Worm (Caenorhabditis elegans): ENCODE measurements around the gene lpr-5.

Gene lpr-5

DNA sequence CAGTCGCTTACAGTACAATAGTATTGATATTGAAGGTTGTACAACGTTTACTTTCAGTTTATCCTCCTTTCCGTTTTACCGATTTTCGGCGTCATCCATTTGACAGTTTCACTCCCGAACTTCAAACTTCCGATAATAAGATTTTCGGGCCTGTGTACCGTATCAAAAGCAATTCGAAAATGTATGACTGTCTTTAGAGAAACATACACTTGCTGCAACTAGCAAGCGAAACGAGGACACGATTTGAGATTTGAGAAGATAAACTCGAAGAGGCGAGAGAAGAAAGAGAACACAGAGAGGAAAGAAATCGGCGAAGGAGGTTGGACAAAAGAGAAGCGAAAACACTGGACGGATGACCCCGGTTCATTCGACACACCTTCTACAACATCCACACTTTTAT lies at the start of gene lpr-5:
TSS of gene lpr-5 (plus strand) at position 220 of the 400 bp plus-strand sequence.
- peak; percentile 96 for TF ChIP-seq blmp-1 (tag; optimal IDR thresholded peaks at IDR 0.05)
- TF ChIP-seq hpl-2 (GFP tag; optimal IDR thresholded peaks at IDR 0.05), result no peak
- no peak for TF ChIP-seq dpl-1 (GFP tag; optimal IDR thresholded peaks at IDR 0.05)

DNA sequence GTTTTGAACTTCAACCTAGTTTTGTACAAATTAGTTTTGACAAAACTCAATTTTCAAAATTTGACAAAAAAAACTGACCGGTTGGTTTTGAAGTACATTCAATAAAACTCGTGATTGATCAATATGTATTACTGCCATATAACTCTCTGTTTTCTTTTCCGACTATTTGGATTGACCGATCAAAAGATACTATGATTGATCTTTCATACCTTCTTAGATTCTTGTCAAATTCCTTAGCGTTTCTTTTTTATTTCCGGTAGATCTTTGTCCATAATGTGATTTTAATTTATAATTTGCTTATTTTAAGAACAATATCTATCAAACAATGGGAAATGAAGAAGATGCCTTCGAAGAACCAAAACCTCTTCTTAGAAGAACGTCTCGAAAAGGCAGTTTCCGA lies 49.6 kb upstream of the lpr-5 start, which contains the start of gene F58A3.3:
TSS of gene F58A3.3 (plus strand) at position 301 of the 400 bp plus-strand sequence.
- peak; percentile 2 for TF ChIP-seq blmp-1 (tag; optimal IDR thresholded peaks at IDR 0.05)
- TF ChIP-seq nhr-237 (tag; optimal IDR thresholded peaks at IDR 0.05), result no peak
- TF ChIP-seq lin-14 (GFP tag; optimal IDR thresholded peaks at IDR 0.05), result peak; percentile 19

DNA sequence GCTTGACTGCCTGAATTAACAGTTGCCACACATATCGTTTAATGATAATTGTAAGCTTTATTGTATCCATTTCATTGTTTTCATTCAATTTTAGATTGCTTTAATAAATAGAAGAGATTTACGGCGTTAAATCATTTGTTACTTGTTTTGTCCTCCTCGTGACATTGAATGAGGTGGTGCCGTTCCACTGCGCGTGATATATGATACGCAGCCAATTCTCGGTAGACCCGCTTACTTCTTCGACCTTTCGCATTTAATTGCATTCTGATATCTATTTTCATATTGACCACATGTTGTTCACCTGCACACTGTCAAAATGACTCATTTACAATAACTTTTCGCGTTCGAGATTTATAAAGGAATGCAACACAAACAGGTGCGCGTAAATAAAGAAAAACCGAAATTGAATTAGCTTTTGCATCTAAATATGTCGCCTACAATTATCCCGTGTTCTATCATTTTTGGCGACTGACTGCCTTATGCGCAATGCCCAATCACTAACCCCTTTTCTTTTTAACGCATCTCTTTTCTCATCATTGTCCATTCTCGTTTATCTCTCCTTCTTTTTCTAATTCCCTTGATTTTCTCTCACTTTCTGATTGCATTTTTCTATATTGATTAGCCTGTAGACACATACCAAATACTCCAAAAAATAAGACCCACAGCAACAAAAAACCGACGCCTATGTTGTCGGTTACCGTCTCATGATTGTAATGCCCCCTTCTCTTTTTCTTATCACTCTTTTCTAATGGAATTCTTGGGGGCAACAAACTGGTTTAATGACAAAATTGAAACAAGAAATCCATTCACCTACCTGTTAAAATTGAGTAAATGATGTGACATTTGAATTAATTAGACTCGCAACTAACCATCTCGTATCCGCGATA lies 47.3 kb upstream of the lpr-5 start:
- no peak for TF ChIP-seq lin-13 (GFP tag; optimal IDR thresholded peaks at IDR 0.05)
- no peak for TF ChIP-seq egl-13 (tag; optimal IDR thresholded peaks at IDR 0.05)
- no peak for TF ChIP-seq zip-4 (GFP tag; optimal IDR thresholded peaks at IDR 0.05)
- no peak for TF ChIP-seq ztf-11 (tag; optimal IDR thresholded peaks at IDR 0.05)
- peak; percentile 86 for TF ChIP-seq grh-1 (GFP tag; IDR thresholded peaks at IDR 0.05)
- TF ChIP-seq elt-3 (tag; optimal IDR thresholded peaks at IDR 0.05), result peak in 4 of 6 experiments; percentile 45 to 84 (median 74)
- TF ChIP-seq nhr-90 (tag; optimal IDR thresholded peaks at IDR 0.05; ENCODE audit: poor library complexity), result peak; percentile 27
- peak; percentile 71 for TF ChIP-seq vab-15 (tag; optimal IDR thresholded peaks at IDR 0.05)
- no peak for TF ChIP-seq nhr-47 (tag; optimal IDR thresholded peaks at IDR 0.05)
- TF ChIP-seq hlh-4 (tag; optimal IDR thresholded peaks at IDR 0.05), result no peak
- TF ChIP-seq snu-23 (GFP tag; optimal IDR thresholded peaks at IDR 0.05), result peak; percentile 55
- TF ChIP-seq tbx-2 (tag; optimal IDR thresholded peaks at IDR 0.05), result peak; percentile 39
- TF ChIP-seq isw-1 (GFP tag; IDR thresholded peaks at IDR 0.05), result no peak
- peak; percentile 80 for TF ChIP-seq blmp-1 (tag; optimal IDR thresholded peaks at IDR 0.05)
- no peak for TF ChIP-seq pag-3 (tag; optimal IDR thresholded peaks at IDR 0.05; ENCODE audit: borderline replicate concordance, insufficient read depth)
- TF ChIP-seq elt-2 (tag; optimal IDR thresholded peaks at IDR 0.05), result no peak
- no peak for TF ChIP-seq nhr-12 (tag; optimal IDR thresholded peaks at IDR 0.05)
- no peak for TF ChIP-seq lin-39 (tag; optimal IDR thresholded peaks at IDR 0.05)
- TF ChIP-seq nhr-85 (tag), result peak; percentile 91
- TF ChIP-seq dpl-1 (GFP tag; optimal IDR thresholded peaks at IDR 0.05), result no peak
- TF ChIP-seq nhr-19 (GFP tag; conservative IDR thresholded peaks at IDR 0.05), result 0 out of 2 replicates have a peak, but pooled peaks have one; percentile 13
- no peak for TF ChIP-seq aha-1 (tag; optimal IDR thresholded peaks at IDR 0.05)
- TF ChIP-seq lin-35 (GFP tag; optimal IDR thresholded peaks at IDR 0.05), result peak in 1 of 2 experiments; percentile 26
- no peak for TF ChIP-seq hpl-2 (GFP tag; optimal IDR thresholded peaks at IDR 0.05)
- TF ChIP-seq nhr-11 (tag; optimal IDR thresholded peaks at IDR 0.05), result no peak
- TF ChIP-seq C04F5.9 (tag; optimal IDR thresholded peaks at IDR 0.05), result no peak
- peak in 1 of 2 experiments; percentile 51 for TF ChIP-seq lsy-2 (tag; optimal IDR thresholded peaks at IDR 0.05)
- no peak for TF ChIP-seq ztf-4 (tag; optimal IDR thresholded peaks at IDR 0.05)
- no peak for TF ChIP-seq unc-30 (tag; optimal IDR thresholded peaks at IDR 0.05)
- no peak for TF ChIP-seq fkh-10 (GFP tag; optimal IDR thresholded peaks at IDR 0.05)
- no peak for TF ChIP-seq nhr-28 (tag; optimal IDR thresholded peaks at IDR 0.05)
- no peak for TF ChIP-seq nhr-77 (tag; optimal IDR thresholded peaks at IDR 0.05)
- no peak for TF ChIP-seq tlp-1 (tag; optimal IDR thresholded peaks at IDR 0.05)
- TF ChIP-seq nhr-84 (tag; optimal IDR thresholded peaks at IDR 0.05), result no peak
- TF ChIP-seq dsc-1 (tag; optimal IDR thresholded peaks at IDR 0.05), result no peak
- no peak for TF ChIP-seq Y116A8C.19 (tag; optimal IDR thresholded peaks at IDR 0.05; ENCODE audit: borderline replicate concordance)
- TF ChIP-seq nhr-76 (tag; optimal IDR thresholded peaks at IDR 0.05), result no peak
- TF ChIP-seq ama-1 (optimal IDR thresholded peaks at IDR 0.05), result no peak
- TF ChIP-seq fos-1 (tag; optimal IDR thresholded peaks at IDR 0.05), result no peak
- TF ChIP-seq sptf-1 (tag; optimal IDR thresholded peaks at IDR 0.05), result no peak
- TF ChIP-seq lin-15B (tag; optimal IDR thresholded peaks at IDR 0.05), result no peak
- TF ChIP-seq irx-1 (tag; optimal IDR thresholded peaks at IDR 0.05), result no peak
- TF ChIP-seq aly-2 (tag; optimal IDR thresholded peaks at IDR 0.05), result no peak
- no peak for TF ChIP-seq ceh-90 (tag; optimal IDR thresholded peaks at IDR 0.05)
